Fruit fly (Drosophila melanogaster): ENCODE measurements around the gene Eig71Ef.

Eig71Ef gene

dm6 chr3L:15661567-15661966 is 4.4 kb upstream of the Eig71Ef start, which contains the start of gene CG43082 (continued):
- TF ChIP-seq inv (GFP tag; IDR thresholded peaks at IDR 0.05; ENCODE audit: partially characterized antibody) (no peak), CG5245 (GFP tag; optimal IDR thresholded peaks at IDR 0.05) (no peak), yki (optimal IDR thresholded peaks at IDR 0.05) (no peak), Chrac-16 (GFP tag; optimal IDR thresholded peaks at IDR 0.05) (no peak), HLH3B (GFP tag; IDR thresholded peaks at IDR 0.05) (no peak), CG4730 (GFP tag; IDR thresholded peaks at IDR 0.05) (no peak)

dm6 chr3L:15660915-15661314 is 3.7 kb upstream of the Eig71Ef start, which contains the start of the genes Eig71Ej and Eig71Ek:
Eig71Ej (minus strand) TSS chr3L:15661015.
Eig71Ek (plus strand) TSS chr3L:15661248.
- no peak for TF ChIP-seq CG10565 (GFP tag; optimal IDR thresholded peaks at IDR 0.05)
- no peak for TF ChIP-seq unc-4 (GFP tag; IDR thresholded peaks at IDR 0.05; ENCODE audit: partially characterized antibody)
- no peak for TF ChIP-seq unpg (GFP tag; optimal IDR thresholded peaks at IDR 0.05)
- TF ChIP-seq Drgx (GFP tag; IDR thresholded peaks at IDR 0.05) = no peak
- TF ChIP-seq pzg (GFP tag; optimal IDR thresholded peaks at IDR 0.05) = no peak
- no peak for TF ChIP-seq CG2712 (tag; optimal IDR thresholded peaks at IDR 0.05)
- TF ChIP-seq CG7786 (GFP tag; optimal IDR thresholded peaks at IDR 0.05) = no peak
- TF ChIP-seq sima (GFP tag; optimal IDR thresholded peaks at IDR 0.05) = no peak
- no peak for TF ChIP-seq Hmx (GFP tag; optimal IDR thresholded peaks at IDR 0.05)
- TF ChIP-seq slp2 (GFP tag; optimal IDR thresholded peaks at IDR 0.05) = no peak
- TF ChIP-seq gro (GFP tag; optimal IDR thresholded peaks at IDR 0.05) = no peak
- no peak for TF ChIP-seq tgo (GFP tag; IDR thresholded peaks at IDR 0.05)
- TF ChIP-seq sc (optimal IDR thresholded peaks at IDR 0.05) = no peak
- TF ChIP-seq sc (GFP tag; optimal IDR thresholded peaks at IDR 0.05) = no peak
- TF ChIP-seq caup (GFP tag; optimal IDR thresholded peaks at IDR 0.05; ENCODE audit: severe bottlenecking) = no peak
- TF ChIP-seq tna (GFP tag; IDR thresholded peaks at IDR 0.05; ENCODE audit: partially characterized antibody) = no peak
- TF ChIP-seq CG12071 (GFP tag; optimal IDR thresholded peaks at IDR 0.05) = no peak
- TF ChIP-seq Vsx1 (GFP tag; optimal IDR thresholded peaks at IDR 0.05) = no peak
- TF ChIP-seq NfI (GFP tag; optimal IDR thresholded peaks at IDR 0.05) = no peak
- TF ChIP-seq CG3995 (GFP tag; optimal IDR thresholded peaks at IDR 0.05) = no peak

dm6 chr3L:15659341-15659740 is 2.2 kb upstream of the Eig71Ef start, which contains the start of the genes Eig71Eh and Eig71Ei:
Eig71Eh (minus strand) TSS chr3L:15659441.
Eig71Ei (plus strand) TSS chr3L:15659707.
- TF ChIP-seq CG32767 (GFP tag; IDR thresholded peaks at IDR 0.05) (no peak), Hey (tag; optimal IDR thresholded peaks at IDR 0.05) (no peak), sens (GFP tag) (peak; percentile 48)

- TF ChIP-seq croc (GFP tag; conservative IDR thresholded peaks at IDR 0.05) = no peak
- peak; percentile 24 for TF ChIP-seq Ets65A (GFP tag)
These were observed 1.3 kb downstream of the Eig71Ef start, which contains the start of gene Eig71Ee for dm6 chr3L:15655910-15656309. Eig71Ee (minus strand) TSS chr3L:15656010.

- no peak for TF ChIP-seq Six4 (GFP tag; optimal IDR thresholded peaks at IDR 0.05)
These were observed 5.0 kb downstream of the Eig71Ef start, which contains the start of the genes Eig71Ec and Eig71Ed for dm6 chr3L:15652154-15652553. Eig71Ec (minus strand) TSS chr3L:15652254. Eig71Ed (plus strand) TSS chr3L:15652537.

- TF ChIP-seq disco-r (GFP tag; optimal IDR thresholded peaks at IDR 0.05) (no peak), CG2875 (GFP tag; optimal IDR thresholded peaks at IDR 0.05) (no peak), CG31224 (GFP tag; IDR thresholded peaks at IDR 0.05) (no peak), TFAM (GFP tag; optimal IDR thresholded peaks at IDR 0.05) (no peak), Dll (GFP tag; IDR thresholded peaks at IDR 0.05; ENCODE audit: partially characterized antibody) (no peak), otp (GFP tag; IDR thresholded peaks at IDR 0.05) (no peak), gcm2 (GFP tag; optimal IDR thresholded peaks at IDR 0.05) (no peak), CG3995 (GFP tag; optimal IDR thresholded peaks at IDR 0.05) (no peak), Chrac-16 (GFP tag; optimal IDR thresholded peaks at IDR 0.05) (no peak), sisA (GFP tag; IDR thresholded peaks at IDR 0.05) (no peak), slou (GFP tag; optimal IDR thresholded peaks at IDR 0.05) (no peak), CG13287 (GFP tag; IDR thresholded peaks at IDR 0.05; ENCODE audit: partially characterized antibody) (no peak)
These were observed 6.6 kb downstream of the Eig71Ef start, which contains the start of gene CG43084 for dm6 chr3L:15650552-15650951. CG43084 (plus strand) TSS chr3L:15650852.

Data from whole organism, embryonic.